Worm (Caenorhabditis elegans) whole organism, L2 larva: Measurements from ENCODE around the gene Y69A2AR.32.

ENCODE experiments used
- R02D3.7 ChIP-seq: fragments of 150-350 bp; optimal IDR thresholded peaks from 2 replicates; lab custom pipeline; 2014; ENCODE audit warnings: missing biosample characterization, missing genetic modification characterization
- aly-2 ChIP-seq: fragments of 150-350 bp; optimal IDR thresholded peaks from 2 replicates; lab custom pipeline; 2014; ENCODE audit warnings: missing biosample characterization, missing genetic modification characterization
- ceh-82 ChIP-seq: fragments of 150-350 bp; optimal IDR thresholded peaks from 2 replicates; lab custom pipeline; 2014; ENCODE audit warnings: missing biosample characterization, missing genetic modification characterization
- nhr-237 ChIP-seq: fragments of 150-350 bp; optimal IDR thresholded peaks from 2 replicates; lab custom pipeline; 2014; ENCODE audit warnings: missing biosample characterization, missing genetic modification characterization
- snpc-4 ChIP-seq: fragments of 150-350 bp; optimal IDR thresholded peaks from 2 replicates; lab custom pipeline; 2014; ENCODE audit warnings: missing biosample characterization, missing genetic modification characterization
- zag-1 ChIP-seq: fragments of 150-350 bp; optimal IDR thresholded peaks from 2 replicates; lab custom pipeline; 2014; ENCODE audit warnings: missing biosample characterization, missing genetic modification characterization
- ztf-4 ChIP-seq: fragments of 150-350 bp; optimal IDR thresholded peaks from 2 replicates; lab custom pipeline; 2014; ENCODE audit warnings: missing biosample characterization, missing genetic modification characterization

DNA sequence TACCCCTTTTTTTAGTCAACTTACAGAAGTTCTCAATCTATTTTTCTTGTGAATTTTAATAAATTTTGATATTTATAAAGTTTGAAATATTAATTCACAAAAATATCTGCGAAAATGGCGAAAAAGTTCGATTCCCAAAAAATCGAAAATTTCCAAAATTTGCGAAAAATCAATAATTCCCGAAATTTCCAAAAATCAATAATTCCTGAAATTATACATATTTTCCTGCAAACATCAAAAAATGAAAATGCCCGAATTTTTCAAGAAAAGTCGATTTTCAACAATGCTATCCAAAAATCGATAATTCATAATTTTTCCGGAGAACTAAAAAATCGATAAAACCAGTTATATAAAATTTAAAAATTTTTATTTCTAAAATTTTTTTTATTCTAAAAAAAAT lies 39.8 kb downstream of the Y69A2AR.32 start:
- TF ChIP-seq snpc-4 (tag; lab: Kevin White, UChicago), result no peak
- no peak for TF ChIP-seq zag-1 (tag; lab: Kevin White, UChicago)
- TF ChIP-seq ceh-82, result no peak
- TF ChIP-seq R02D3.7 (tag; lab: Kevin White, UChicago), result no peak
- no peak for TF ChIP-seq nhr-237 (tag; lab: Kevin White, UChicago)
- TF ChIP-seq aly-2, result no peak
- TF ChIP-seq ztf-4 (tag; lab: Kevin White, UChicago), result no peak
